Worm (Caenorhabditis elegans): ENCODE results near the gene C01G5.25.

- TF ChIP-seq unc-39 (tag; optimal IDR thresholded peaks at IDR 0.05): no peak
- TF ChIP-seq nhr-237 (tag; optimal IDR thresholded peaks at IDR 0.05): no peak
- no peak for TF ChIP-seq ztf-4 (tag; optimal IDR thresholded peaks at IDR 0.05)
- no peak for TF ChIP-seq nhr-11 (tag; optimal IDR thresholded peaks at IDR 0.05)
- TF ChIP-seq zag-1 (tag; optimal IDR thresholded peaks at IDR 0.05): no peak
- TF ChIP-seq ama-1 (optimal IDR thresholded peaks at IDR 0.05): no peak
- no peak for TF ChIP-seq elt-1 (tag; optimal IDR thresholded peaks at IDR 0.05)
- no peak for TF ChIP-seq ceh-82 (tag; optimal IDR thresholded peaks at IDR 0.05)
- no peak for TF ChIP-seq alr-1 (tag; optimal IDR thresholded peaks at IDR 0.05)
- no peak for TF ChIP-seq F13H6.1 (tag; optimal IDR thresholded peaks at IDR 0.05)
Observed at ce11 chrIV:6595912-6596311, 54.4 kb downstream of the C01G5.25 start, which contains the start of gene F38A5.22.
